Worm (Caenorhabditis elegans) whole organism, L2 larva: ENCODE data around the gene F32D8.3.

ENCODE experiments used
- C34F6.9 ChIP-seq: fragments of 150-350 bp; optimal IDR thresholded peaks from 2 replicates; lab custom pipeline; 2014; ENCODE audit warnings: missing biosample characterization, missing genetic modification characterization
- F13H6.1 ChIP-seq: sonication (generic microtip); optimal IDR thresholded peaks from 2 replicates; lab custom pipeline; 2016; ENCODE audit warnings: missing genetic modification characterization, missing compliant biosample characterization
- Y55F3AM.14 ChIP-seq: fragments of 200-800 bp; sonication (Bioruptor generic); optimal IDR thresholded peaks from 2 replicates; lab custom pipeline; 2018; ENCODE audit warnings: mild to moderate bottlenecking, missing genetic modification characterization, missing compliant biosample characterization
- alr-1 ChIP-seq: fragments of 150-350 bp; optimal IDR thresholded peaks from 2 replicates; lab custom pipeline; 2014; ENCODE audit warnings: missing biosample characterization, missing genetic modification characterization
- aly-2 ChIP-seq: fragments of 150-350 bp; optimal IDR thresholded peaks from 2 replicates; lab custom pipeline; 2014; ENCODE audit warnings: missing biosample characterization, missing genetic modification characterization
- ama-1 ChIP-seq: fragments of 150-350 bp; optimal IDR thresholded peaks from 2 replicates; lab custom pipeline; 2018; ENCODE audit warnings: inconsistent platforms
- blmp-1 ChIP-seq: sonication (generic microtip); optimal IDR thresholded peaks from 2 replicates; lab custom pipeline; 2017; ENCODE audit warnings: missing genetic modification characterization, mild to moderate bottlenecking, missing compliant biosample characterization, antibody characterized with exemption, moderate library complexity; ENCODE audit not compliant: insufficient read depth
- ceh-16 ChIP-seq: fragments of 150-350 bp; optimal IDR thresholded peaks from 2 replicates; lab custom pipeline; 2014; ENCODE audit warnings: missing biosample characterization, missing genetic modification characterization
- crh-2 ChIP-seq: sonication (generic microtip); optimal IDR thresholded peaks from 2 replicates; lab custom pipeline; 2017; ENCODE audit warnings: missing biosample characterization, missing genetic modification characterization
- dmd-4 ChIP-seq: sonication (generic microtip); optimal IDR thresholded peaks from 2 replicates; lab custom pipeline; 2017; ENCODE audit warnings: missing biosample characterization, missing genetic modification characterization
- egl-27 ChIP-seq: sonication (generic microtip); optimal IDR thresholded peaks from 3 replicates; lab custom pipeline; 2017; ENCODE audit warnings: missing biosample characterization, missing genetic modification reagents, missing genetic modification characterization
- elt-3 ChIP-seq: sonication (generic microtip); optimal IDR thresholded peaks from 2 replicates; lab custom pipeline; 2017; ENCODE audit warnings: missing biosample characterization, missing genetic modification characterization
- fos-1 ChIP-seq: fragments of 150-350 bp; optimal IDR thresholded peaks from 2 replicates; lab custom pipeline; 2014; ENCODE audit warnings: missing biosample characterization, missing genetic modification characterization
- gmeb-1 ChIP-seq: fragments of 150-350 bp; optimal IDR thresholded peaks from 2 replicates; lab custom pipeline; 2014; ENCODE audit warnings: missing biosample characterization, missing genetic modification characterization
- lin-11 ChIP-seq: fragments of 150-350 bp; sonication (generic microtip); optimal IDR thresholded peaks from 2 replicates; lab custom pipeline; 2014; ENCODE audit warnings: missing biosample characterization, missing genetic modification characterization, inconsistent platforms, mixed read lengths
- lin-13 ChIP-seq: fragments of 150-350 bp; optimal IDR thresholded peaks from 2 replicates; lab custom pipeline; 2014; ENCODE audit warnings: missing biosample characterization, missing genetic modification reagents, missing genetic modification characterization
- lin-39 ChIP-seq: fragments of 150-350 bp; optimal IDR thresholded peaks from 2 replicates; lab custom pipeline; 2014; ENCODE audit warnings: missing biosample characterization, missing genetic modification reagents, missing genetic modification characterization
- lsy-2 ChIP-seq, 2 experiments: fragments of 150-350 bp in 1 of 2; sonication (generic microtip) in 1 of 2; optimal IDR thresholded peaks; 2 replicates each; lab custom pipeline; 2014 to 2017; ENCODE audit warnings: missing biosample characterization in 2 of 2, missing genetic modification characterization in 2 of 2
- mab-5 ChIP-seq: fragments of 150-350 bp; optimal IDR thresholded peaks from 2 replicates; lab custom pipeline; 2014; ENCODE audit warnings: missing biosample characterization, missing genetic modification characterization
- mdl-1 ChIP-seq, 2 experiments: fragments of 150-350 bp in 1 of 2; sonication (generic microtip) in 1 of 2; optimal IDR thresholded peaks; 2 replicates each; lab custom pipeline; 2017; ENCODE audit warnings: missing biosample characterization in 2 of 2, missing genetic modification characterization in 2 of 2
- nhr-10 ChIP-seq: sonication (generic microtip); optimal IDR thresholded peaks from 2 replicates; lab custom pipeline; 2017; ENCODE audit warnings: missing biosample characterization, missing genetic modification characterization
- nhr-11 ChIP-seq: fragments of 150-350 bp; optimal IDR thresholded peaks from 2 replicates; lab custom pipeline; 2014; ENCODE audit warnings: missing biosample characterization, missing genetic modification characterization
- nhr-129 ChIP-seq: fragments of 150-350 bp; optimal IDR thresholded peaks from 2 replicates; lab custom pipeline; 2014; ENCODE audit warnings: missing biosample characterization, missing genetic modification characterization
- nhr-21 ChIP-seq: fragments of 150-350 bp; optimal IDR thresholded peaks from 2 replicates; lab custom pipeline; 2014; ENCODE audit warnings: missing biosample characterization, missing genetic modification characterization
- nhr-23 ChIP-seq: fragments of 150-350 bp; optimal IDR thresholded peaks from 2 replicates; lab custom pipeline; 2014; ENCODE audit warnings: missing biosample characterization, missing genetic modification reagents, missing genetic modification characterization
- nhr-25 ChIP-seq: fragments of 150-350 bp; sonication (generic microtip); optimal IDR thresholded peaks from 3 replicates; lab custom pipeline; 2014; ENCODE audit warnings: missing biosample characterization, missing genetic modification characterization
- nhr-6 ChIP-seq: fragments of 150-350 bp; optimal IDR thresholded peaks from 2 replicates; lab custom pipeline; 2014; ENCODE audit warnings: missing biosample characterization, missing genetic modification characterization
- nhr-77 ChIP-seq: fragments of 150-350 bp; optimal IDR thresholded peaks from 2 replicates; lab custom pipeline; 2014; ENCODE audit warnings: missing biosample characterization, missing genetic modification characterization
- peb-1 ChIP-seq: fragments of 150-350 bp; optimal IDR thresholded peaks from 2 replicates; lab custom pipeline; 2014; ENCODE audit warnings: missing biosample characterization, missing genetic modification characterization
- sem-4 ChIP-seq: fragments of 150-350 bp; optimal IDR thresholded peaks from 2 replicates; lab custom pipeline; 2014; ENCODE audit warnings: missing biosample characterization, missing genetic modification reagents, missing genetic modification characterization
- sma-3 ChIP-seq: sonication (generic microtip); optimal IDR thresholded peaks from 2 replicates; lab custom pipeline; 2016; ENCODE audit warnings: missing genetic modification reagents, missing genetic modification characterization, missing compliant biosample characterization
- sma-9 ChIP-seq, 2 experiments: fragments of 150-350 bp in 1 of 2; sonication (generic microtip) in 1 of 2; optimal IDR thresholded peaks; 2 replicates each; lab custom pipeline; 2014 to 2016; ENCODE audit warnings: missing genetic modification characterization in 2 of 2, mild to moderate bottlenecking in 1 of 2, missing biosample characterization in 1 of 2, missing compliant biosample characterization in 1 of 2, missing genetic modification reagents in 1 of 2, moderate library complexity in 1 of 2
- snpc-4 ChIP-seq: fragments of 150-350 bp; optimal IDR thresholded peaks from 2 replicates; lab custom pipeline; 2014; ENCODE audit warnings: missing biosample characterization, missing genetic modification characterization
- unc-39 ChIP-seq: fragments of 150-350 bp; optimal IDR thresholded peaks from 2 replicates; lab custom pipeline; 2014; ENCODE audit warnings: missing biosample characterization, missing genetic modification characterization
- unc-55 ChIP-seq: fragments of 150-350 bp; sonication (generic microtip); optimal IDR thresholded peaks from 3 replicates; lab custom pipeline; 2014; ENCODE audit warnings: missing biosample characterization, missing genetic modification reagents, missing genetic modification characterization
- ztf-1 ChIP-seq: fragments of 200-800 bp; sonication (Bioruptor generic); conservative IDR thresholded peaks from 2 replicates; pipeline ENCODE4 v1.3.6; 2022; ENCODE audit warnings: missing genetic modification characterization, missing compliant biosample characterization
- ztf-4 ChIP-seq: fragments of 150-350 bp; optimal IDR thresholded peaks from 2 replicates; lab custom pipeline; 2014; ENCODE audit warnings: missing biosample characterization, missing genetic modification characterization

F32D8.3 gene

ce11 chrV:10861611-10862262 lies 24.9 kb upstream of the F32D8.3 start (continued):
- no peak for TF ChIP-seq nhr-10 (tag; lab: Kevin White, UChicago)
- peak; percentile 38 for TF ChIP-seq ztf-4 (tag; lab: Kevin White, UChicago)
- no peak for TF ChIP-seq nhr-77
- TF ChIP-seq aly-2 (tag; lab: Kevin White, UChicago) = no peak
- no peak for TF ChIP-seq nhr-11 (tag; lab: Kevin White, UChicago)
- TF ChIP-seq nhr-23 = no peak
- TF ChIP-seq fos-1 (tag; lab: Kevin White, UChicago) = no peak
- no peak for TF ChIP-seq nhr-21 (tag; lab: Kevin White, UChicago)
- no peak for TF ChIP-seq mdl-1 (tag; optimal IDR thresholded peaks at IDR 0.05; lab: Kevin White, UChicago)
- TF ChIP-seq unc-39 = no peak
- no peak for TF ChIP-seq elt-3 (tag; lab: Kevin White, UChicago)
- TF ChIP-seq sma-3 (GFP tag; lab: Kevin White, UChicago) = no peak
- no peak for TF ChIP-seq nhr-25 (tag; lab: Kevin White, UChicago)
- TF ChIP-seq nhr-6 (tag; lab: Kevin White, UChicago) = no peak
- peak; percentile 41 for TF ChIP-seq unc-55
- no peak for TF ChIP-seq blmp-1 (tag; lab: Kevin White, UChicago)
- TF ChIP-seq peb-1 = no peak
- no peak for TF ChIP-seq alr-1
- TF ChIP-seq egl-27 (tag; lab: Kevin White, UChicago) = no peak
- TF ChIP-seq mab-5 (tag; lab: Kevin White, UChicago) = no peak
- peak in 1 of 2 experiments; percentile 36 for TF ChIP-seq lsy-2 (tag; optimal IDR thresholded peaks at IDR 0.05; lab: Kevin White, UChicago)
- peak; percentile 74 for TF ChIP-seq nhr-129
- TF ChIP-seq lin-39 (tag; lab: Kevin White, UChicago) = no peak
- TF ChIP-seq F13H6.1 (tag; lab: Kevin White, UChicago) = peak; percentile 7
- TF ChIP-seq gmeb-1 = no peak

DNA sequence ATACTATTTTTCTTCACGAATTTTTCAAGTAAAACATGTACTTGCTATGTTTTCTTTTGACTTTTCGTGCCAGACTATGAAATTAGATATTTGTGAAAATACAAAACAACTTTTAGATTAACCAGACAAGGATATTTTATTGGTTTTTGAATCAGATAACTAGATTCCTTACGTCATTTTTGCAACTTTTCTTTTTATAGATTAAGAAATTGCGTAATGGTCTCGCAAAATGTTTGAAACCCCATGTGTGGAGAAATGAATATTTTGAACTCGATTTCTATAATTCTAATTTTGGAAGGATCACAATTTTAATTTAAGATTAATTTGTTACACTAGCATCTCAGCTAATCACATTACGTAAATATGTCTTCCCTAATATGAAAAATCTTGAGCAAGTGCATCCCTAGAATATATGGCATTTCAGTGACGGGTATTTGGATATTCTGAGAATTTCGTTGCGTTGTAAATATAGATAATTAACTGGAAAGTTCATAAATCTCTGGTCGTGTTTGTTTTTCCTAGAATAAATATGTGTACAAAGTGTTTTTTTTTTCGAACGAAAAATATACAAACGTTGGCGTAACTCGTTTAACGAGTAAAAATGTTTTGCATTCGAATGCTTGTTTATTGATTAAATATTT lies 24.1 kb upstream of the F32D8.3 start:
- TF ChIP-seq dmd-4 (tag; lab: Kevin White, UChicago) (no peak), nhr-21 (tag; lab: Kevin White, UChicago) (peak; percentile 8), crh-2 (tag; lab: Kevin White, UChicago) (no peak), lin-13 (no peak), sma-9 (GFP tag; optimal IDR thresholded peaks at IDR 0.05; lab: Kevin White, UChicago) (peak; percentile 44), sma-9 (tag; optimal IDR thresholded peaks at IDR 0.05; lab: Kevin White, UChicago) (no peak), nhr-10 (tag; lab: Kevin White, UChicago) (no peak)

DNA sequence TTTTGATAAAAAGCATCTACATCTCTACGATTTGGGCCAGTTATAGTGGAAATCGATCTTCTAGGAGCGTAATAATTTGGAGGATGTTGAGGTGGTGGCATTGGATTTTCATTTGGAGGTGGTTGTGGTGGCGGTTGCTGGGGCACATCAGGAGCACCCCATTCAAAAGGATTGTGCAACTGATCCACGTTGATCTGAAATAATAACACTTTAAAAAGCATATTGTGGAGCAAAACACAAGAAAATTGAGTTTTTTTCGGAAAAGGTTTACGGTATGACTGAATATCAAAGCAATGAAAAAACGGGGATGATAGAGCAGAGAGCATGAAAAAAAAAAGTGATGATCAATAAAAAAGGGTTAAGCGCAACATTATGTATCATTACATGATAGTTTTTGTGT lies 21.0 kb upstream of the F32D8.3 start, which contains the start of gene saeg-1:
TSS of gene saeg-1 (minus strand) at position 101 of the 400 bp plus-strand sequence.
- TF ChIP-seq nhr-129 = no peak
- no peak for TF ChIP-seq mab-5 (tag; lab: Kevin White, UChicago)
- no peak for TF ChIP-seq elt-3 (tag; lab: Kevin White, UChicago)

DNA sequence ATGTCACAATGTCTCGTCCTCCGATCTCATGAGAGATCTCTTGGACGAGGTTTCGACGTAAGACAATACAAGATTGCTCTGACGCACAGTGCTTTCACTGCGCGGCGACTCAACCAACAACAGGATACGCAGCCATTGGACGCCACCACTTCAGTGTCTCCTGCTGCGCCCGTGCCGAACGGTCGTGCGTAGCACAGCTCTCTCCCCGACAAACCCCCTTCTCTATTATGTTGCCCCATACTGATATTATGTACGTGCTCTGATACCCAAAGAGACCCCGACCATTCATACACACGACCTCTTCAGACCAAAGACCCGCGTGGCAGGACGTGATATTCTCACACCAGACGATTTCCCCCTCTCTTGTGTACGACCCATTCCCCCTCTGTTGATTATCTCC lies 20.3 kb upstream of the F32D8.3 start:
- TF ChIP-seq Y55F3AM.14 (GFP tag; lab: Kevin White, UChicago) = peak; percentile 30

DNA sequence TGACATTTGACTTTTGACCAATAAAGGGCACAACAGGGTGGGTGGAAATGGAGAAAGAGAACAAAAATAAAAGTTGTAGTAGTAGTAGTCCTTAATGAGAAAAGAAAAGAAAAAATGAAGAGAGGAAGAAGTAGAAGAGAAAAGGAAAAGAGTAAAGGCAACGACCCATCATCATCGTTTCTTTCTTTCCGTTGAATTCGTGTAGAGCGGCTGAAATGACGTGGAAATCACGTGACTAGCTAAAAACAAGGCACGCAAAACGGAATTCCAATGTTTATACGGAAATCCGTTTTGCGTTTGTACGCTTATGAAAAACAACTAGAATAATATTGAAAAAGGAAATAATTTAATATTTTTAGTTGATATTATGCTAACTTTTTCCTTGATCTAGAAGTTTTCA lies 19.1 kb upstream of the F32D8.3 start:
- TF ChIP-seq crh-2 (tag; lab: Kevin White, UChicago) (peak; percentile 92), aly-2 (tag; lab: Kevin White, UChicago) (no peak), ceh-16 (tag; lab: Kevin White, UChicago) (no peak), sma-9 (GFP tag; optimal IDR thresholded peaks at IDR 0.05; lab: Kevin White, UChicago) (peak; percentile 75), sma-9 (tag; optimal IDR thresholded peaks at IDR 0.05; lab: Kevin White, UChicago) (no peak), unc-39 (no peak), C34F6.9 (peak; percentile 51), snpc-4 (tag; lab: Kevin White, UChicago) (no peak), lin-39 (tag; lab: Kevin White, UChicago) (no peak), nhr-6 (tag; lab: Kevin White, UChicago) (no peak), fos-1 (tag; lab: Kevin White, UChicago) (peak; percentile 32), elt-3 (tag; lab: Kevin White, UChicago) (no peak), F13H6.1 (tag; lab: Kevin White, UChicago) (peak; percentile 8), mdl-1 (tag; optimal IDR thresholded peaks at IDR 0.05; lab: Kevin White, UChicago) (peak; percentile 19 to 40), unc-55 (peak; percentile 19), lin-13 (no peak), ztf-1 (GFP tag; lab: Robert Waterston, UW) (no peak), peb-1 (no peak), sma-3 (GFP tag; lab: Kevin White, UChicago) (peak; percentile 9), ztf-4 (tag; lab: Kevin White, UChicago) (peak; percentile 7), nhr-25 (tag; lab: Kevin White, UChicago) (peak; percentile 35), ama-1 (lab: Kevin White, UChicago) (no peak), sem-4 (peak; percentile 0), nhr-21 (tag; lab: Kevin White, UChicago) (peak; percentile 39), nhr-129 (peak; percentile 45), lin-11 (tag; lab: Kevin White, UChicago) (no peak), lsy-2 (tag; optimal IDR thresholded peaks at IDR 0.05; lab: Kevin White, UChicago) (peak in 1 of 2 experiments; percentile 48), Y55F3AM.14 (GFP tag; lab: Kevin White, UChicago) (peak; percentile 70), blmp-1 (tag; lab: Kevin White, UChicago) (peak; percentile 78)
